Worm (Caenorhabditis elegans) whole organism, L4 larva: ENCODE data around the gene cah-4.

ENCODE experiments used
- F44E2.7 ChIP-seq: fragments of 200-800 bp; sonication (Bioruptor generic); IDR thresholded peaks from 2 replicates; pipeline ENCODE4 v2.1.2; 2022; ENCODE audit warnings: missing genetic modification characterization, missing compliant biosample characterization
- F49E8.2 ChIP-seq: sonication (generic microtip); optimal IDR thresholded peaks from 2 replicates; lab custom pipeline; 2016; ENCODE audit warnings: missing compliant biosample characterization, mild to moderate bottlenecking, missing genetic modification characterization, borderline replicate concordance
- R02D3.7 ChIP-seq: fragments of 150-350 bp; sonication (generic microtip); optimal IDR thresholded peaks from 3 replicates; lab custom pipeline; 2014; ENCODE audit warnings: missing biosample characterization, missing genetic modification characterization
- T20F7.1 ChIP-seq: fragments of 200-800 bp; sonication (Bioruptor generic); optimal IDR thresholded peaks from 2 replicates; lab custom pipeline; 2018; ENCODE audit warnings: mild to moderate bottlenecking, missing genetic modification characterization, missing compliant biosample characterization
- T26A8.4 ChIP-seq: fragments of 200-800 bp; sonication (Bioruptor generic); IDR thresholded peaks from 2 replicates; pipeline ENCODE4 v1.3.6; 2022; ENCODE audit warnings: missing genetic modification characterization, missing compliant biosample characterization
- Y75B8A.6 ChIP-seq: fragments of 200-800 bp; sonication (Bioruptor generic); IDR thresholded peaks from 2 replicates; pipeline ENCODE4 v1.3.6; 2022; ENCODE audit warnings: missing genetic modification reagents, missing genetic modification characterization, missing compliant biosample characterization
- aha-1 ChIP-seq: fragments of 150-350 bp; peaks from one replicate; lab custom pipeline; 2014; ENCODE audit warnings: missing biosample characterization, missing genetic modification characterization
- ama-1 ChIP-seq: fragments of 150-350 bp; optimal IDR thresholded peaks from 2 replicates; lab custom pipeline; 2014; ENCODE audit warnings: inconsistent platforms, mixed read lengths
- arid-1 ChIP-seq: fragments of 200-800 bp; sonication (Bioruptor generic); conservative IDR thresholded peaks from 2 replicates; pipeline ENCODE4 v1.3.6; 2022; ENCODE audit warnings: missing genetic modification reagents, missing genetic modification characterization, missing compliant biosample characterization
- cey-2 ChIP-seq: sonication (generic microtip); optimal IDR thresholded peaks from 3 replicates; lab custom pipeline; 2017; ENCODE audit warnings: missing genetic modification characterization, mild to moderate bottlenecking, missing compliant biosample characterization, antibody characterized with exemption, borderline replicate concordance; ENCODE audit not compliant: insufficient read depth
- ctbp-1 ChIP-seq: fragments of 200-800 bp; sonication (Bioruptor generic); IDR thresholded peaks from 2 replicates; pipeline ENCODE4 v1.3.6; 2022; ENCODE audit warnings: missing genetic modification reagents, missing genetic modification characterization, missing compliant biosample characterization
- dmd-6 ChIP-seq: fragments of 200-800 bp; sonication (Bioruptor generic); IDR thresholded peaks from 2 replicates; pipeline ENCODE4 v1.3.6; 2022; ENCODE audit warnings: missing genetic modification reagents, missing genetic modification characterization, missing compliant biosample characterization
- dmd-8 ChIP-seq: fragments of 200-800 bp; sonication (Bioruptor generic); IDR thresholded peaks from 2 replicates; pipeline ENCODE4 v1.3.6; 2022; ENCODE audit warnings: missing genetic modification characterization, missing compliant biosample characterization
- dmd-9 ChIP-seq: fragments of 200-800 bp; sonication (Bioruptor generic); IDR thresholded peaks from 2 replicates; pipeline ENCODE4 v1.3.6; 2022; ENCODE audit warnings: missing genetic modification reagents, missing genetic modification characterization, missing compliant biosample characterization
- dpl-1 ChIP-seq: fragments of 150-350 bp; optimal IDR thresholded peaks from 2 replicates; lab custom pipeline; 2014; ENCODE audit warnings: missing biosample characterization, missing genetic modification reagents, missing genetic modification characterization
- egl-43 ChIP-seq: fragments of 200-800 bp; sonication (Bioruptor generic); IDR thresholded peaks from 2 replicates; pipeline ENCODE4 v1.3.6; 2022; ENCODE audit warnings: missing genetic modification reagents, missing genetic modification characterization, missing compliant biosample characterization
- gei-8 ChIP-seq: fragments of 200-800 bp; sonication (Bioruptor generic); optimal IDR thresholded peaks from 2 replicates; lab custom pipeline; 2018; ENCODE audit warnings: mild to moderate bottlenecking, missing genetic modification characterization, missing compliant biosample characterization
- hif-1 ChIP-seq, 2 experiments: sonication (generic microtip); optimal IDR thresholded peaks; 2 replicates each; lab custom pipeline; 2016 to 2017; ENCODE audit warnings: missing compliant biosample characterization in 2 of 2, missing genetic modification characterization in 2 of 2, missing genetic modification reagents in 2 of 2, missing genotype in 2 of 2, mild to moderate bottlenecking in 1 of 2
- hlh-30 ChIP-seq: sonication (generic microtip); optimal IDR thresholded peaks from 2 replicates; lab custom pipeline; 2017; ENCODE audit warnings: antibody characterized with exemption, mild to moderate bottlenecking, missing genetic modification characterization, missing compliant biosample characterization; ENCODE audit not compliant: insufficient read depth
- lim-7 ChIP-seq: fragments of 200-800 bp; sonication (Bioruptor generic); IDR thresholded peaks from 2 replicates; pipeline ENCODE4 v1.3.6; 2022; ENCODE audit warnings: missing genetic modification characterization, missing compliant biosample characterization
- lin-13 ChIP-seq: fragments of 150-350 bp; optimal IDR thresholded peaks from 2 replicates; lab custom pipeline; 2014; ENCODE audit warnings: missing biosample characterization, missing genetic modification reagents, missing genetic modification characterization
- lin-15B ChIP-seq: fragments of 150-350 bp; sonication (generic microtip); optimal IDR thresholded peaks from 3 replicates; lab custom pipeline; 2014; ENCODE audit warnings: missing biosample characterization, missing genetic modification characterization
- lin-29 ChIP-seq: fragments of 200-800 bp; sonication (Bioruptor generic); IDR thresholded peaks from 2 replicates; pipeline ENCODE4 v1.3.6; 2022; ENCODE audit warnings: missing genetic modification reagents, missing genetic modification characterization, missing compliant biosample characterization
- lsy-2 ChIP-seq, 2 experiments: fragments of 150-350 bp in 1 of 2; sonication (generic microtip) in 1 of 2; optimal IDR thresholded peaks; 2 replicates each; lab custom pipeline; 2014 to 2017; ENCODE audit warnings: missing biosample characterization in 2 of 2, missing genetic modification characterization in 2 of 2
- mdt-29 ChIP-seq: fragments of 200-800 bp; sonication (Bioruptor generic); IDR thresholded peaks from 2 replicates; pipeline ENCODE4 v1.3.6; 2022; ENCODE audit warnings: missing genetic modification reagents, missing genetic modification characterization, missing compliant biosample characterization
- mep-1 ChIP-seq: fragments of 150-350 bp; sonication (generic microtip); optimal IDR thresholded peaks from 3 replicates; lab custom pipeline; 2014; ENCODE audit warnings: missing biosample characterization, missing genetic modification characterization
- mxl-2 ChIP-seq: fragments of 200-800 bp; sonication (Bioruptor generic); conservative IDR thresholded peaks from 2 replicates; pipeline ENCODE4 v1.3.6; 2022; ENCODE audit warnings: missing genetic modification reagents, missing genetic modification characterization, missing compliant biosample characterization
- nhr-10 ChIP-seq: fragments of 150-350 bp; optimal IDR thresholded peaks from 2 replicates; lab custom pipeline; 2014; ENCODE audit warnings: missing biosample characterization, missing genetic modification characterization
- nhr-237 ChIP-seq: sonication (generic microtip); optimal IDR thresholded peaks from 2 replicates; lab custom pipeline; 2017; ENCODE audit warnings: missing biosample characterization, missing genetic modification characterization
- nhr-25 ChIP-seq: sonication (generic microtip); optimal IDR thresholded peaks from 2 replicates; lab custom pipeline; 2017; ENCODE audit warnings: missing genetic modification characterization, mild to moderate bottlenecking, missing compliant biosample characterization, antibody characterized with exemption, moderate library complexity, borderline replicate concordance; ENCODE audit not compliant: insufficient read depth
- nhr-28 ChIP-seq: fragments of 150-350 bp; optimal IDR thresholded peaks from 2 replicates; lab custom pipeline; 2014; ENCODE audit warnings: missing biosample characterization, missing genetic modification characterization
- nhr-42 ChIP-seq: fragments of 200-800 bp; sonication (Bioruptor generic); IDR thresholded peaks from 2 replicates; pipeline ENCODE4 v1.3.6; 2022; ENCODE audit warnings: missing genetic modification characterization, missing compliant biosample characterization
- nhr-48 ChIP-seq: sonication (generic microtip); optimal IDR thresholded peaks from 2 replicates; lab custom pipeline; 2016; ENCODE audit warnings: mild to moderate bottlenecking, missing genetic modification characterization, missing compliant biosample characterization
- nhr-6 ChIP-seq: fragments of 150-350 bp; optimal IDR thresholded peaks from 2 replicates; lab custom pipeline; 2014; ENCODE audit warnings: missing biosample characterization, missing genetic modification characterization
- pqm-1 ChIP-seq: sonication (generic microtip); optimal IDR thresholded peaks from 2 replicates; lab custom pipeline; 2017; ENCODE audit warnings: missing biosample characterization, missing genetic modification characterization
- saeg-2 ChIP-seq: fragments of 200-800 bp; sonication (Bioruptor generic); IDR thresholded peaks from 2 replicates; pipeline ENCODE4 v1.3.6; 2022; ENCODE audit warnings: missing genetic modification reagents, missing genetic modification characterization, missing compliant biosample characterization
- sdz-12 ChIP-seq: fragments of 200-800 bp; sonication (Bioruptor generic); optimal IDR thresholded peaks from 2 replicates; lab custom pipeline; 2018; ENCODE audit warnings: mild to moderate bottlenecking, missing genetic modification characterization, missing compliant biosample characterization
- set-16 ChIP-seq: fragments of 200-800 bp; sonication (Bioruptor generic); IDR thresholded peaks from 2 replicates; pipeline ENCODE4 v1.3.6; 2022; ENCODE audit warnings: missing genetic modification reagents, missing genetic modification characterization, missing compliant biosample characterization
- snpc-1.2 ChIP-seq: fragments of 200-800 bp; sonication (Bioruptor generic); IDR thresholded peaks from 2 replicates; pipeline ENCODE4 v1.3.6; 2022; ENCODE audit warnings: missing genetic modification reagents, missing genetic modification characterization, missing compliant biosample characterization
- spr-1 ChIP-seq: sonication (generic microtip); optimal IDR thresholded peaks from 2 replicates; lab custom pipeline; 2016; ENCODE audit warnings: mild to moderate bottlenecking, missing genetic modification characterization, missing compliant biosample characterization
- tra-1 ChIP-seq: fragments of 200-800 bp; sonication (Bioruptor generic); IDR thresholded peaks from 2 replicates; pipeline ENCODE4 v1.3.6; 2022; ENCODE audit warnings: missing genetic modification reagents, missing genetic modification characterization, missing compliant biosample characterization
- unc-62 ChIP-seq, 3 experiments: fragments of 150-350 bp in 1 of 3; sonication (generic microtip); optimal IDR thresholded peaks in 2 of 3; peaks in 1 of 3; 1 replicate in 1 of 3; 2 replicates in 2 of 3; lab custom pipeline; 2014 to 2017; ENCODE audit warnings: missing biosample characterization in 3 of 3, missing genetic modification characterization in 3 of 3, missing genetic modification reagents in 3 of 3, missing genotype in 1 of 3
- vab-7 ChIP-seq: fragments of 200-800 bp; sonication (Bioruptor generic); IDR thresholded peaks from 2 replicates; pipeline ENCODE4 v1.3.6; 2022; ENCODE audit warnings: missing genetic modification reagents, missing genetic modification characterization, missing compliant biosample characterization
- zfp-3 ChIP-seq: fragments of 200-800 bp; sonication (Bioruptor generic); conservative IDR thresholded peaks from 2 replicates; pipeline ENCODE4 v1.3.6; 2022; ENCODE audit warnings: missing genetic modification reagents, missing genetic modification characterization, missing compliant biosample characterization
- zip-2 ChIP-seq: fragments of 150-350 bp; optimal IDR thresholded peaks from 2 replicates; lab custom pipeline; 2014; ENCODE audit warnings: missing biosample characterization, missing genetic modification characterization
- ztf-11 ChIP-seq: fragments of 150-350 bp; optimal IDR thresholded peaks from 2 replicates; lab custom pipeline; 2014; ENCODE audit warnings: missing biosample characterization, missing genetic modification characterization

Gene cah-4

ce11 chrX:13542757-13543156 is 383 bp downstream of the cah-4 start (continued):
- TF ChIP-seq egl-43, result no peak
- TF ChIP-seq lin-15B, result no peak
- TF ChIP-seq hif-1 (tag; optimal IDR thresholded peaks at IDR 0.05; lab: Kevin White, UChicago), result no peak
- TF ChIP-seq zip-2 (tag; lab: Kevin White, UChicago), result no peak
- TF ChIP-seq nhr-6 (tag; lab: Kevin White, UChicago), result no peak
- no peak for TF ChIP-seq spr-1
- TF ChIP-seq nhr-42 (GFP tag; lab: Robert Waterston, UW), result no peak
- no peak for TF ChIP-seq T20F7.1 (GFP tag; lab: Kevin White, UChicago)
- no peak for TF ChIP-seq snpc-1.2 (GFP tag; lab: Robert Waterston, UW)
- TF ChIP-seq gei-8, result no peak

ce11 chrX:13543350-13543749 is 976 bp downstream of the cah-4 start:
- peak; percentile 95 for TF ChIP-seq ama-1
- TF ChIP-seq hlh-30 (tag; lab: Kevin White, UChicago), result peak; percentile 9
- TF ChIP-seq F44E2.7, result no peak
- no peak for TF ChIP-seq ctbp-1 (GFP tag; lab: Robert Waterston, UW)
- no peak for TF ChIP-seq zip-2 (tag; lab: Kevin White, UChicago)

- no peak for TF ChIP-seq mxl-2
- no peak for TF ChIP-seq lin-13
- TF ChIP-seq ama-1, result peak; percentile 97
- no peak for TF ChIP-seq F49E8.2 (tag; lab: Kevin White, UChicago)
- TF ChIP-seq nhr-28 (tag; lab: Kevin White, UChicago), result peak; percentile 57
- TF ChIP-seq nhr-237, result no peak
- TF ChIP-seq mep-1 (tag; lab: Kevin White, UChicago), result peak; percentile 74
- TF ChIP-seq cey-2 (tag; lab: Kevin White, UChicago), result no peak
- 0 out of 2 replicates have a peak, but pooled peaks have one; percentile 8 for TF ChIP-seq lin-29 (GFP tag; lab: Robert Waterston, UW)
- peak in 1 of 2 experiments; percentile 30 for TF ChIP-seq lsy-2 (tag; optimal IDR thresholded peaks at IDR 0.05; lab: Kevin White, UChicago)
- TF ChIP-seq zfp-3 (GFP tag; lab: Robert Waterston, UW), result peak; percentile 72; the same call in 1 of the 2 replicates
- peak; percentile 58; the same call in 1 of the 2 replicates for TF ChIP-seq dmd-9 (GFP tag; lab: Robert Waterston, UW)
- TF ChIP-seq set-16 (GFP tag; lab: Robert Waterston, UW), result no peak
- no peak for TF ChIP-seq gei-8
- TF ChIP-seq pqm-1, result no peak
- 0 out of 2 replicates have a peak, but pooled peaks have one; percentile 19 for TF ChIP-seq tra-1 (GFP tag; lab: Robert Waterston, UW)
- no peak for TF ChIP-seq R02D3.7
- peak; percentile 30; the same call in 1 of the 2 replicates for TF ChIP-seq mdt-29 (GFP tag; lab: Robert Waterston, UW)
- TF ChIP-seq aha-1 (tag; lab: Kevin White, UChicago), result peak; percentile 51
- TF ChIP-seq arid-1, result no peak
- no peak for TF ChIP-seq saeg-2
- TF ChIP-seq unc-62 (GFP tag; optimal IDR thresholded peaks at IDR 0.05 in 1 of 2; lab: Kevin White, UChicago), result peak in 1 of 2 experiments; percentile 76
- no peak for TF ChIP-seq unc-62 (tag; optimal IDR thresholded peaks at IDR 0.05; lab: Kevin White, UChicago)
- no peak for TF ChIP-seq dpl-1
- TF ChIP-seq dmd-6 (GFP tag; lab: Robert Waterston, UW), result peak; percentile 9; the same call in 1 of the 2 replicates
Measured at ce11 chrX:13544544-13545021, 2.2 kb downstream of the cah-4 start.

- no peak for TF ChIP-seq Y75B8A.6
- TF ChIP-seq T26A8.4 (GFP tag; lab: Robert Waterston, UW), result no peak
- no peak for TF ChIP-seq hlh-30 (tag; lab: Kevin White, UChicago)
- TF ChIP-seq zfp-3 (GFP tag; lab: Robert Waterston, UW), result no peak
- TF ChIP-seq egl-43, result no peak
- TF ChIP-seq nhr-48 (tag; lab: Kevin White, UChicago), result no peak
- TF ChIP-seq mep-1 (tag; lab: Kevin White, UChicago), result no peak
- TF ChIP-seq sdz-12 (GFP tag; lab: Kevin White, UChicago), result no peak
- TF ChIP-seq lin-29 (GFP tag; lab: Robert Waterston, UW), result no peak
- no peak for TF ChIP-seq dmd-9 (GFP tag; lab: Robert Waterston, UW)
- TF ChIP-seq nhr-10, result no peak
- no peak for TF ChIP-seq mdt-29 (GFP tag; lab: Robert Waterston, UW)
- no peak for TF ChIP-seq nhr-237
- TF ChIP-seq nhr-25 (tag; lab: Kevin White, UChicago), result no peak
- no peak for TF ChIP-seq lim-7 (GFP tag; lab: Robert Waterston, UW)
- no peak for TF ChIP-seq ztf-11 (tag; lab: Kevin White, UChicago)
- no peak for TF ChIP-seq hif-1 (tag; optimal IDR thresholded peaks at IDR 0.05; lab: Kevin White, UChicago)
- no peak for TF ChIP-seq vab-7 (GFP tag; lab: Robert Waterston, UW)
- no peak for TF ChIP-seq dmd-8 (GFP tag; lab: Robert Waterston, UW)
Measured at ce11 chrX:13550890-13551289, 8.5 kb downstream of the cah-4 start, which contains the start of gene odr-1. odr-1 (minus strand) TSS chrX:13550990.
